Fruit fly (Drosophila melanogaster) whole organism, larva: Measurements from ENCODE around the gene por.

Experiments used
- noc ChIP-seq: fragments of 200-800 bp; sonication (Bioruptor generic); optimal IDR thresholded peaks from 3 replicates; lab custom pipeline; 2019; ENCODE audit warnings: missing biosample characterization, mild to moderate bottlenecking, missing genetic modification characterization, moderate library complexity

The por gene

dm6 chrX:18379791-18380190 is at the start of gene por, which contains the start of gene CG6179:
Gene por (minus strand): TSS chrX:18379854.
Gene CG6179 (plus strand): TSS chrX:18380082.
- TF ChIP-seq noc (tag; lab: Kevin White, UChicago): no peak

dm6 chrX:18422112-18422511 is 42.5 kb upstream of the por start, which contains the start of gene CG42323:
Gene CG42323 (plus strand): TSS chrX:18422413.
- TF ChIP-seq noc (tag; lab: Kevin White, UChicago): no peak

dm6 chrX:18415115-18415514 is 35.5 kb upstream of the por start, which contains the start of gene CG15056:
Gene CG15056 (plus strand): TSS chrX:18415415.
- no peak for TF ChIP-seq noc (tag; lab: Kevin White, UChicago)

- TF ChIP-seq noc (tag; lab: Kevin White, UChicago): no peak
These were observed 30.3 kb upstream of the por start, which contains the start of gene Nt5b for dm6 chrX:18409938-18410337. Gene Nt5b (minus strand): TSS chrX:18410144.

dm6 chrX:18409449-18409848 is 29.8 kb upstream of the por start:
- TF ChIP-seq noc (tag; lab: Kevin White, UChicago): no peak

- TF ChIP-seq noc (tag; lab: Kevin White, UChicago): no peak
These were observed 27.7 kb upstream of the por start for dm6 chrX:18407394-18407721.

dm6 chrX:18406593-18407393 is 27.1 kb upstream of the por start:
- peak; percentile 67 for TF ChIP-seq noc (tag; lab: Kevin White, UChicago)

- peak; percentile 77 for TF ChIP-seq noc (tag; lab: Kevin White, UChicago)
These were observed 26.0 kb upstream of the por start for dm6 chrX:18405567-18406059.

dm6 chrX:18404632-18405238 is 25.1 kb upstream of the por start:
- TF ChIP-seq noc (tag; lab: Kevin White, UChicago): peak; percentile 81

- no peak for TF ChIP-seq noc (tag; lab: Kevin White, UChicago)
These were observed 24.5 kb upstream of the por start for dm6 chrX:18404150-18404631.

- no peak for TF ChIP-seq noc (tag; lab: Kevin White, UChicago)
These were observed 22.9 kb upstream of the por start for dm6 chrX:18402564-18402963.

dm6 chrX:18399965-18400364 is 20.3 kb upstream of the por start, which contains the start of gene CG34328:
Gene CG34328 (minus strand): TSS chrX:18400065.
- TF ChIP-seq noc (tag; lab: Kevin White, UChicago): no peak

dm6 chrX:18395157-18395556 is 15.5 kb upstream of the por start:
- TF ChIP-seq noc (tag; lab: Kevin White, UChicago): no peak

dm6 chrX:18386784-18387183 is 7.1 kb upstream of the por start, which contains the start of gene Tsf1:
Gene Tsf1 (plus strand): TSS chrX:18387084.
- no peak for TF ChIP-seq noc (tag; lab: Kevin White, UChicago)

dm6 chrX:18385801-18386200 is 6.1 kb upstream of the por start:
- TF ChIP-seq noc (tag; lab: Kevin White, UChicago): no peak

dm6 chrX:18385056-18385455 is 5.4 kb upstream of the por start, which contains the start of gene betaCOP:
Gene betaCOP (minus strand): TSS chrX:18385242.
- TF ChIP-seq noc (tag; lab: Kevin White, UChicago): no peak
